Worm (Caenorhabditis elegans): Measurements from ENCODE around the gene Y39H10B.3.

The Y39H10B.3 gene

DNA sequence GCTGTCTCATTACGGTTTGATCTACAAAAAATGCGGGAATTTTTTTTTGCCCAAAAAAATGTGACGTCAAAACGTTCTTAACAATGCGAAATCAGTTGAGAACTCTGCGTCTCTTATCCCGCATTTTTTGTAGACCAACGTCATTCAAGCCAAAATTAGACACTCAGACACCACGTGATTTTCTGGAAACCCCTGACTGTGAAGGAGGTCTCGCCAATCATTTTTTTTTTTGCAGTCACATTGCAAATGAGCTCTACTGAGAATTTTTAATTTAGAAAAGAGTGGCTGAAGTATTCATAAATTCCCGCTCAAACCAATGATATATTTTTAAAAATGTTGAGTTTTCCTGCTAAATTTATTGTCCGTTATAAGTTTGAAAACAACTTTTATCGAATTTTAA is 47.9 kb downstream of the Y39H10B.3 start:
- TF ChIP-seq Y105C5A.15 (GFP tag; IDR thresholded peaks at IDR 0.05): no peak
- TF ChIP-seq nhr-102 (tag; optimal IDR thresholded peaks at IDR 0.05): no peak
- TF ChIP-seq skn-1 (tag; optimal IDR thresholded peaks at IDR 0.05): no peak
- no peak for TF ChIP-seq egl-43 (GFP tag; IDR thresholded peaks at IDR 0.05)
- TF ChIP-seq nhr-111 (GFP tag; optimal IDR thresholded peaks at IDR 0.05): no peak
- no peak for TF ChIP-seq nhr-77 (tag; optimal IDR thresholded peaks at IDR 0.05)
- TF ChIP-seq gei-8 (GFP tag; optimal IDR thresholded peaks at IDR 0.05): no peak
- TF ChIP-seq ctbp-1 (GFP tag; IDR thresholded peaks at IDR 0.05): no peak
- no peak for TF ChIP-seq ces-1 (GFP tag; optimal IDR thresholded peaks at IDR 0.05)
- TF ChIP-seq dmd-8 (GFP tag; IDR thresholded peaks at IDR 0.05): no peak
- no peak for TF ChIP-seq saeg-2 (GFP tag; IDR thresholded peaks at IDR 0.05)
- no peak for TF ChIP-seq zip-2 (tag; optimal IDR thresholded peaks at IDR 0.05)
- TF ChIP-seq mep-1 (tag; optimal IDR thresholded peaks at IDR 0.05): no peak
- TF ChIP-seq ama-1 (optimal IDR thresholded peaks at IDR 0.05): no peak
- no peak for TF ChIP-seq lsy-2 (tag; optimal IDR thresholded peaks at IDR 0.05)
- TF ChIP-seq dve-1 (tag; optimal IDR thresholded peaks at IDR 0.05; ENCODE audit: insufficient read depth): no peak
